1 fruit fly cellular context compared by ENCODE assay signal in genomic region chr2L:13083423-13084079, dm6.
TF ChIP-seq lines count a peak whose summit lies in the region.

No protein-coding gene starts in this region.

TF ChIP-seq in whole organism, embryonic, 481 proteins besides CTCF, POLR2A, EP300 and RAD21 (continued from another document and continues in another):
- TF ChIP-seq Fer3 (tag; optimal IDR thresholded peaks at IDR 0.05; lab: Kevin White, UChicago) (peak; percentile 90), CG12744 (GFP tag; optimal IDR thresholded peaks at IDR 0.05; lab: Kevin White, UChicago) (peak; percentile 87), Dfd (GFP tag; optimal IDR thresholded peaks at IDR 0.05; lab: Kevin White, UChicago) (no peak), fd64A (GFP tag; optimal IDR thresholded peaks at IDR 0.05; lab: Kevin White, UChicago) (peak; percentile 1), lilli (GFP tag; optimal IDR thresholded peaks at IDR 0.05; lab: Kevin White, UChicago) (peak; percentile 94), CG9727 (GFP tag; optimal IDR thresholded peaks at IDR 0.05; lab: Kevin White, UChicago) (peak; percentile 83), z (GFP tag; IDR thresholded peaks at IDR 0.05; lab: Robert Waterston, UW) (0 out of 3 replicates have a peak, but pooled peaks have one; percentile 16), kay (GFP tag; optimal IDR thresholded peaks at IDR 0.05; lab: Kevin White, UChicago) (peak; percentile 67), amos (GFP tag; IDR thresholded peaks at IDR 0.05; lab: Robert Waterston, UW; ENCODE audit: partially characterized antibody) (no peak), abd-A (tag; optimal IDR thresholded peaks at IDR 0.05; lab: Kevin White, UChicago) (peak; percentile 51), Rx (GFP tag; IDR thresholded peaks at IDR 0.05; lab: Robert Waterston, UW) (peak; percentile 76), Poxn (GFP tag; IDR thresholded peaks at IDR 0.05; lab: Robert Waterston, UW) (peak; percentile 87), usp (GFP tag; optimal IDR thresholded peaks at IDR 0.05; lab: Kevin White, UChicago) (no peak), Ets65A (GFP tag; lab: Kevin White, UChicago) (peak; percentile 96), CG12659 (GFP tag; optimal IDR thresholded peaks at IDR 0.05; lab: Kevin White, UChicago) (peak; percentile 89), cato (GFP tag; optimal IDR thresholded peaks at IDR 0.05; lab: Kevin White, UChicago; ENCODE audit: borderline replicate concordance) (peak; percentile 39), CG11093 (GFP tag; IDR thresholded peaks at IDR 0.05; lab: Robert Waterston, UW) (peak; percentile 75; the same call in 2 of the 3 replicates), CG7963 (GFP tag; IDR thresholded peaks at IDR 0.05; lab: Robert Waterston, UW; ENCODE audit: partially characterized antibody) (no peak), Hand (GFP tag; optimal IDR thresholded peaks at IDR 0.05; lab: Kevin White, UChicago) (peak; percentile 83), Nf-YB (GFP tag; optimal IDR thresholded peaks at IDR 0.05; lab: Kevin White, UChicago) (peak; percentile 49), CG3726 (GFP tag; IDR thresholded peaks at IDR 0.05; lab: Robert Waterston, UW) (peak; percentile 80; the same call in 2 of the 3 replicates), CG43689 (GFP tag; IDR thresholded peaks at IDR 0.05; lab: Robert Waterston, UW) (peak; percentile 76), Bgb (GFP tag; IDR thresholded peaks at IDR 0.05; lab: Robert Waterston, UW; ENCODE audit: partially characterized antibody) (no peak), CG15514 (GFP tag; optimal IDR thresholded peaks at IDR 0.05; lab: Kevin White, UChicago) (peak; percentile 88), Dad (GFP tag; optimal IDR thresholded peaks at IDR 0.05; lab: Kevin White, UChicago) (peak; percentile 80), MESR4 (GFP tag; optimal IDR thresholded peaks at IDR 0.05; lab: Kevin White, UChicago) (no peak), bcd (GFP tag; optimal IDR thresholded peaks at IDR 0.05; lab: Kevin White, UChicago) (peak; percentile 86), luna (GFP tag; optimal IDR thresholded peaks at IDR 0.05; lab: Kevin White, UChicago) (peak; percentile 90), CG7839 (tag; optimal IDR thresholded peaks at IDR 0.05; lab: Kevin White, UChicago) (peak; percentile 90), CG7786 (GFP tag; optimal IDR thresholded peaks at IDR 0.05; lab: Kevin White, UChicago) (peak; percentile 88), CG12391 (tag; optimal IDR thresholded peaks at IDR 0.05; lab: Kevin White, UChicago) (no peak), unpg (GFP tag; optimal IDR thresholded peaks at IDR 0.05; lab: Kevin White, UChicago) (peak; percentile 82), CG15269 (tag; optimal IDR thresholded peaks at IDR 0.05; lab: Kevin White, UChicago) (peak; percentile 87), CG3065 (GFP tag; optimal IDR thresholded peaks at IDR 0.05; lab: Kevin White, UChicago) (peak; percentile 66), tin (GFP tag; optimal IDR thresholded peaks at IDR 0.05; lab: Kevin White, UChicago) (peak; percentile 77), scrt (GFP tag; optimal IDR thresholded peaks at IDR 0.05; lab: Kevin White, UChicago) (peak; percentile 78), run (tag; optimal IDR thresholded peaks at IDR 0.05; lab: Kevin White, UChicago) (peak; percentile 41), eyg (GFP tag; optimal IDR thresholded peaks at IDR 0.05; lab: Kevin White, UChicago) (peak; percentile 82), ssp (GFP tag; IDR thresholded peaks at IDR 0.05; lab: Robert Waterston, UW) (peak; percentile 79), rib (GFP tag; IDR thresholded peaks at IDR 0.05; lab: Robert Waterston, UW) (peak; percentile 96), repo (GFP tag; optimal IDR thresholded peaks at IDR 0.05; lab: Kevin White, UChicago) (peak; percentile 65), Kr (GFP tag; optimal IDR thresholded peaks at IDR 0.05; lab: Kevin White, UChicago) (no peak), klu (GFP tag; IDR thresholded peaks at IDR 0.05; lab: Robert Waterston, UW) (peak; percentile 90), vfl (GFP tag; optimal IDR thresholded peaks at IDR 0.05; lab: Kevin White, UChicago) (peak; percentile 88), CHES-1-like (GFP tag; optimal IDR thresholded peaks at IDR 0.05; lab: Kevin White, UChicago) (peak; percentile 90), CG3847 (GFP tag; IDR thresholded peaks at IDR 0.05; lab: Robert Waterston, UW) (peak; percentile 92), trh (GFP tag; optimal IDR thresholded peaks at IDR 0.05; lab: Kevin White, UChicago) (peak; percentile 55), dmrt99B (tag; optimal IDR thresholded peaks at IDR 0.05; lab: Kevin White, UChicago) (peak; percentile 74), pum (GFP tag; optimal IDR thresholded peaks at IDR 0.05; lab: Kevin White, UChicago) (peak; percentile 76), CG6175 (GFP tag; IDR thresholded peaks at IDR 0.05; lab: Robert Waterston, UW) (peak; percentile 90), CkIIα-i1 (GFP tag; IDR thresholded peaks at IDR 0.05; lab: Robert Waterston, UW) (peak; percentile 48; the same call in 1 of the 2 replicates), fd96Cb (tag; optimal IDR thresholded peaks at IDR 0.05; lab: Kevin White, UChicago) (peak; percentile 60), CG17802 (tag; optimal IDR thresholded peaks at IDR 0.05; lab: Kevin White, UChicago) (peak; percentile 41), Dll (GFP tag; IDR thresholded peaks at IDR 0.05; lab: Robert Waterston, UW; ENCODE audit: partially characterized antibody) (no peak), Sox102F (GFP tag; optimal IDR thresholded peaks at IDR 0.05; lab: Kevin White, UChicago) (peak; percentile 77), B-H1 (GFP tag; IDR thresholded peaks at IDR 0.05; lab: Robert Waterston, UW) (peak; percentile 80), CG1792 (GFP tag; optimal IDR thresholded peaks at IDR 0.05; lab: Kevin White, UChicago) (peak; percentile 85), fd3F (GFP tag; optimal IDR thresholded peaks at IDR 0.05; lab: Kevin White, UChicago) (peak; percentile 92), ERR (GFP tag; optimal IDR thresholded peaks at IDR 0.05; lab: Kevin White, UChicago) (peak; percentile 88), H15 (GFP tag; IDR thresholded peaks at IDR 0.05; lab: Robert Waterston, UW) (peak; percentile 82; the same call in 2 of the 3 replicates), Doc2 (GFP tag; IDR thresholded peaks at IDR 0.05; lab: Robert Waterston, UW) (peak; percentile 63), cg (GFP tag; optimal IDR thresholded peaks at IDR 0.05; lab: Kevin White, UChicago) (no peak), CG8359 (GFP tag; optimal IDR thresholded peaks at IDR 0.05; lab: Kevin White, UChicago; ENCODE audit: borderline replicate concordance) (peak; percentile 34), CG6813 (GFP tag; optimal IDR thresholded peaks at IDR 0.05; lab: Kevin White, UChicago) (peak; percentile 80), Sin3A (optimal IDR thresholded peaks at IDR 0.05; lab: Kevin White, UChicago) (no peak), Dip2 (GFP tag; IDR thresholded peaks at IDR 0.05; lab: Robert Waterston, UW) (peak; percentile 24; the same call in 1 of the 2 replicates), Deaf1 (tag; optimal IDR thresholded peaks at IDR 0.05; lab: Kevin White, UChicago) (peak; percentile 65), CG6254 (GFP tag; optimal IDR thresholded peaks at IDR 0.05; lab: Kevin White, UChicago) (peak; percentile 40), CG6654 (GFP tag; optimal IDR thresholded peaks at IDR 0.05; lab: Kevin White, UChicago) (peak; percentile 62), hbn (GFP tag; IDR thresholded peaks at IDR 0.05; lab: Robert Waterston, UW; ENCODE audit: partially characterized antibody) (no peak), Fer2 (tag; optimal IDR thresholded peaks at IDR 0.05; lab: Kevin White, UChicago) (peak; percentile 73), CG18476 (GFP tag; optimal IDR thresholded peaks at IDR 0.05; lab: Kevin White, UChicago) (peak; percentile 61), sna (GFP tag; IDR thresholded peaks at IDR 0.05; lab: Robert Waterston, UW; ENCODE audit: partially characterized antibody) (no peak), CG13424 (tag; optimal IDR thresholded peaks at IDR 0.05; lab: Kevin White, UChicago) (peak; percentile 74), br (optimal IDR thresholded peaks at IDR 0.05; lab: Kevin White, UChicago) (no peak), Abd-B (GFP tag; optimal IDR thresholded peaks at IDR 0.05; lab: Kevin White, UChicago) (peak; percentile 77), hkb (optimal IDR thresholded peaks at IDR 0.05; lab: Kevin White, UChicago) (no peak), hkb (GFP tag; IDR thresholded peaks at IDR 0.05; lab: Robert Waterston, UW) (peak; percentile 86), CG18011 (GFP tag; optimal IDR thresholded peaks at IDR 0.05; lab: Kevin White, UChicago) (peak; percentile 76), toy (GFP tag; IDR thresholded peaks at IDR 0.05; lab: Robert Waterston, UW) (peak; percentile 82), onecut (GFP tag; IDR thresholded peaks at IDR 0.05; lab: Robert Waterston, UW) (peak; percentile 60), Atf6 (GFP tag; IDR thresholded peaks at IDR 0.05; lab: Robert Waterston, UW) (peak; percentile 97), CG34224 (GFP tag; IDR thresholded peaks at IDR 0.05; lab: Robert Waterston, UW; ENCODE audit: partially characterized antibody) (no peak), ken (GFP tag; IDR thresholded peaks at IDR 0.05; lab: Robert Waterston, UW) (peak; percentile 76; the same call in 1 of the 3 replicates), CG8478 (optimal IDR thresholded peaks at IDR 0.05; lab: Kevin White, UChicago) (no peak), stc (GFP tag; IDR thresholded peaks at IDR 0.05; lab: Robert Waterston, UW) (peak; percentile 78), Awh (GFP tag; IDR thresholded peaks at IDR 0.05; lab: Robert Waterston, UW) (peak; percentile 82), CG7357 (GFP tag; IDR thresholded peaks at IDR 0.05; lab: Robert Waterston, UW) (peak; percentile 81), zfh1 (GFP tag; IDR thresholded peaks at IDR 0.05; lab: Robert Waterston, UW) (peak; percentile 84), Chrac-16 (GFP tag; optimal IDR thresholded peaks at IDR 0.05; lab: Kevin White, UChicago) (peak; percentile 81), Ada2b (GFP tag; IDR thresholded peaks at IDR 0.05; lab: Robert Waterston, UW) (peak; percentile 91), sc (optimal IDR thresholded peaks at IDR 0.05; lab: Kevin White, UChicago) (no peak), sc (GFP tag; optimal IDR thresholded peaks at IDR 0.05; lab: Kevin White, UChicago) (peak; percentile 44), CG4282 (GFP tag; optimal IDR thresholded peaks at IDR 0.05; lab: Kevin White, UChicago) (peak; percentile 74), insv (GFP tag; optimal IDR thresholded peaks at IDR 0.05; lab: Kevin White, UChicago) (no peak), CG8924 (tag; optimal IDR thresholded peaks at IDR 0.05; lab: Kevin White, UChicago) (peak; percentile 76), CG8281 (tag; optimal IDR thresholded peaks at IDR 0.05; lab: Kevin White, UChicago) (peak; percentile 43), pnt (GFP tag; optimal IDR thresholded peaks at IDR 0.05; lab: Kevin White, UChicago) (peak; percentile 82), grn (GFP tag; optimal IDR thresholded peaks at IDR 0.05; lab: Kevin White, UChicago) (no peak), pan (optimal IDR thresholded peaks at IDR 0.05; lab: Kevin White, UChicago) (no peak), pan (GFP tag; optimal IDR thresholded peaks at IDR 0.05 in 1 of 2, IDR thresholded peaks at IDR 0.05 in 1 of 2) (peak in 1 of 2 experiments; percentile 92), trem (tag; optimal IDR thresholded peaks at IDR 0.05; lab: Kevin White, UChicago) (no peak), Rfx (GFP tag; IDR thresholded peaks at IDR 0.05; lab: Robert Waterston, UW) (peak; percentile 98), CG18262 (tag; optimal IDR thresholded peaks at IDR 0.05; lab: Kevin White, UChicago) (no peak), slp2 (GFP tag; optimal IDR thresholded peaks at IDR 0.05; lab: Kevin White, UChicago) (peak; percentile 63), ara (GFP tag; IDR thresholded peaks at IDR 0.05; lab: Robert Waterston, UW) (peak; percentile 75), Atf-2 (GFP tag; optimal IDR thresholded peaks at IDR 0.05; lab: Kevin White, UChicago) (peak; percentile 77), danr (GFP tag; IDR thresholded peaks at IDR 0.05; lab: Robert Waterston, UW) (peak; percentile 73), Antp (GFP tag; optimal IDR thresholded peaks at IDR 0.05; lab: Kevin White, UChicago) (peak; percentile 82), Med (GFP tag; lab: Kevin White, UChicago) (peak; percentile 99), oc (tag; optimal IDR thresholded peaks at IDR 0.05; lab: Kevin White, UChicago) (peak; percentile 15), E2f1 (GFP tag; IDR thresholded peaks at IDR 0.05; lab: Robert Waterston, UW) (peak; percentile 86), Hmx (GFP tag; optimal IDR thresholded peaks at IDR 0.05; lab: Kevin White, UChicago) (peak; percentile 54), CG17328 (GFP tag; IDR thresholded peaks at IDR 0.05; lab: Robert Waterston, UW) (peak; percentile 76), Blimp-1 (GFP tag; optimal IDR thresholded peaks at IDR 0.05; lab: Kevin White, UChicago) (peak; percentile 92), CG14441 (GFP tag; IDR thresholded peaks at IDR 0.05; lab: Robert Waterston, UW) (peak; percentile 90), CG16779 (GFP tag; IDR thresholded peaks at IDR 0.05; lab: Robert Waterston, UW) (peak; percentile 94), crc (GFP tag; optimal IDR thresholded peaks at IDR 0.05; lab: Kevin White, UChicago) (peak; percentile 80), CG10209 (GFP tag; optimal IDR thresholded peaks at IDR 0.05; lab: Kevin White, UChicago) (peak; percentile 86), CG10147 (GFP tag; optimal IDR thresholded peaks at IDR 0.05; lab: Kevin White, UChicago) (peak; percentile 89), chinmo (GFP tag; IDR thresholded peaks at IDR 0.05; lab: Robert Waterston, UW; ENCODE audit: partially characterized antibody) (0 out of 4 replicates have a peak, but pooled peaks have one; percentile 58), exex (tag; optimal IDR thresholded peaks at IDR 0.05; lab: Kevin White, UChicago) (peak; percentile 51), CG11696 (GFP tag; IDR thresholded peaks at IDR 0.05; lab: Robert Waterston, UW) (peak; percentile 56), jumu (GFP tag; optimal IDR thresholded peaks at IDR 0.05; lab: Kevin White, UChicago) (peak; percentile 82), Nf-YA (GFP tag; IDR thresholded peaks at IDR 0.05; lab: Robert Waterston, UW) (peak; percentile 45), CG15073 (GFP tag; optimal IDR thresholded peaks at IDR 0.05; lab: Kevin White, UChicago) (no peak), CG13296 (GFP tag; optimal IDR thresholded peaks at IDR 0.05; lab: Kevin White, UChicago) (peak; percentile 72), CG9437 (GFP tag; optimal IDR thresholded peaks at IDR 0.05; lab: Kevin White, UChicago) (peak; percentile 64), HHEX (GFP tag; optimal IDR thresholded peaks at IDR 0.05; lab: Kevin White, UChicago) (peak; percentile 86), pb (GFP tag; optimal IDR thresholded peaks at IDR 0.05; lab: Kevin White, UChicago) (peak; percentile 85), CG12219 (GFP tag; optimal IDR thresholded peaks at IDR 0.05; lab: Kevin White, UChicago) (peak; percentile 70)
